Fruit fly (Drosophila melanogaster): ENCODE measurements around the gene Pvf3.

- TF ChIP-seq psq (optimal IDR thresholded peaks at IDR 0.05) (no peak), Myc (optimal IDR thresholded peaks at IDR 0.05) (no peak), ttk (optimal IDR thresholded peaks at IDR 0.05) (no peak), h (optimal IDR thresholded peaks at IDR 0.05) (no peak), Sin3A (optimal IDR thresholded peaks at IDR 0.05) (no peak), insv (optimal IDR thresholded peaks at IDR 0.05) (no peak)
Observed at dm6 chr2L:7119460-7120047, 37.9 kb downstream of the Pvf3 start.
